Fruit fly (Drosophila melanogaster): ENCODE results near the gene Porin2.

Gene Porin2

dm6 chr2L:10849511-10850191 lies 2.8 kb upstream of the Porin2 start, which contains the start of gene SmydA-3 (continued):
- peak; percentile 58 for TF ChIP-seq Hr4 (GFP tag; optimal IDR thresholded peaks at IDR 0.05)
- peak; percentile 64 for TF ChIP-seq CG6163 (GFP tag; IDR thresholded peaks at IDR 0.05)
- TF ChIP-seq fkh (GFP tag; optimal IDR thresholded peaks at IDR 0.05) = no peak
- no peak for TF ChIP-seq Eip93F (GFP tag; optimal IDR thresholded peaks at IDR 0.05)
- no peak for TF ChIP-seq CG1621 (tag; optimal IDR thresholded peaks at IDR 0.05)
- peak; percentile 74 for TF ChIP-seq Eip78C (GFP tag)
- no peak for TF ChIP-seq Hr38 (GFP tag; optimal IDR thresholded peaks at IDR 0.05)
- no peak for TF ChIP-seq Ets21C (GFP tag; optimal IDR thresholded peaks at IDR 0.05)
- peak; percentile 49 for TF ChIP-seq CG34406 (GFP tag; optimal IDR thresholded peaks at IDR 0.05)
- TF ChIP-seq dsx (GFP tag; optimal IDR thresholded peaks at IDR 0.05; ENCODE audit: poor library complexity, severe bottlenecking) = no peak
- peak in 1 of 2 experiments; percentile 71 for TF ChIP-seq salr (GFP tag; optimal IDR thresholded peaks at IDR 0.05)
- no peak for TF ChIP-seq fd85E (GFP tag; optimal IDR thresholded peaks at IDR 0.05)
- TF ChIP-seq topi (GFP tag; optimal IDR thresholded peaks at IDR 0.05) = no peak
- TF ChIP-seq Gug (GFP tag; IDR thresholded peaks at IDR 0.05) = peak; percentile 51
- no peak for TF ChIP-seq Eip75B (GFP tag; optimal IDR thresholded peaks at IDR 0.05)
- peak; percentile 66 for TF ChIP-seq net (GFP tag; optimal IDR thresholded peaks at IDR 0.05)
- no peak for TF ChIP-seq CG31627 (GFP tag; optimal IDR thresholded peaks at IDR 0.05)
- TF ChIP-seq CG8119 (GFP tag; IDR thresholded peaks at IDR 0.05) = peak; percentile 69; the same call in 2 of the 3 replicates
- TF ChIP-seq CG6854 (GFP tag; optimal IDR thresholded peaks at IDR 0.05) = no peak
- TF ChIP-seq CG3919 (GFP tag; optimal IDR thresholded peaks at IDR 0.05) = peak; percentile 44
- no peak for TF ChIP-seq CG6808 (GFP tag; optimal IDR thresholded peaks at IDR 0.05)
- no peak for TF ChIP-seq svp (GFP tag)

DNA sequence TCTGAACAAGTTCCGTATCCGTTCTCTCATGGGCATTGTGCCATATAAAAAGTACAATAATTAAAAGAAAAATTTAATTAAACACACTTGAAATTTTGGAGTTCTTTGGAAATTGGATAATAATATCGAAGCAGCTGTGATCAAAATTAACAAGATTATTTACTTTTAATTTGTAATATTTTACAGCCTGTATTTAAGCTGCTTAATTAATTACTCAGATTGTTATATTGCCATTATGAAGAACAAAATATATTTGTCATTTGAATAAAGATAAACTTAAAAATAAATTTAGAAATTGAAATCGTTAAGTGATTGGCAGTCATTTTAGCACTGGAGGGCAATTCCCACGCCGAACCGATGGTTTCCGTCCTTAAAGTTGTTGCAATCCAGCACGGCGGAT lies 1.3 kb downstream of the Porin2 start, which contains the start of the genes CG17139 and CG17140:
TSS of gene CG17139 (minus strand) at position 101 of the 400 bp plus-strand sequence.
TSS of gene CG17140 (minus strand) at position 101 of the 400 bp plus-strand sequence.
- TF ChIP-seq CG15336 (GFP tag; IDR thresholded peaks at IDR 0.05) (no peak), Smox (GFP tag; optimal IDR thresholded peaks at IDR 0.05) (no peak), cyc (GFP tag; optimal IDR thresholded peaks at IDR 0.05) (no peak), Sox15 (GFP tag; optimal IDR thresholded peaks at IDR 0.05) (no peak), fkh (GFP tag; optimal IDR thresholded peaks at IDR 0.05) (no peak), ss (GFP tag; optimal IDR thresholded peaks at IDR 0.05) (no peak)

DNA sequence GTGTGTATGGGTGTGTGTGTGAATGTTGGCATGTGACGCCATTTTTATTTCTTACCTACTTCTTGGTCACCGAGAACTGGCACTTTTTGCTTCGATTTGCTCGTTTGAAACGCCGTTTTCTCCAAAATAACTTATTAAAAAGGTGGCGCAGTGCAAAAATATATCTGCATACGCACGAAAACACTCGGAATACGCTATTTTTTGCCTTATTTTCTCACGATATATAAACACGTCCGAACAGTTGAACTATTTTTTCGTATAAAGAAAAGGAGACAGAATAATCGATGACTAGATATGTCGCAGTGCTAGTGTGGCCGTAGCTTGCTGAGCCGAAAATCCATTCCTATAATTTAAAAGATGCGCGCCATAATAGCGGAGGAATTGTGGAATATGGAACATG lies 4.5 kb downstream of the Porin2 start, which contains the start of gene CG6700:
TSS of gene CG6700 (minus strand) at position 272 of the 400 bp plus-strand sequence.
- TF ChIP-seq cyc (GFP tag; optimal IDR thresholded peaks at IDR 0.05) = no peak
- TF ChIP-seq Blimp-1 (GFP tag; optimal IDR thresholded peaks at IDR 0.05) = no peak
- TF ChIP-seq Hr39 (GFP tag; optimal IDR thresholded peaks at IDR 0.05) = no peak
- TF ChIP-seq fd85E (GFP tag; optimal IDR thresholded peaks at IDR 0.05) = peak; percentile 8
- no peak for TF ChIP-seq CG15336 (GFP tag; IDR thresholded peaks at IDR 0.05)
- TF ChIP-seq Sox14 (GFP tag; optimal IDR thresholded peaks at IDR 0.05) = peak; percentile 70
- TF ChIP-seq CG3032 (tag; optimal IDR thresholded peaks at IDR 0.05) = no peak
- no peak for TF ChIP-seq CG10669 (GFP tag; optimal IDR thresholded peaks at IDR 0.05)
- no peak for TF ChIP-seq OdsH (GFP tag; optimal IDR thresholded peaks at IDR 0.05)
- no peak for TF ChIP-seq Sox102F (GFP tag; optimal IDR thresholded peaks at IDR 0.05)
- TF ChIP-seq vri (GFP tag; optimal IDR thresholded peaks at IDR 0.05) = peak; percentile 42
- TF ChIP-seq CG6163 (GFP tag; IDR thresholded peaks at IDR 0.05) = no peak
- peak; percentile 74 for TF ChIP-seq svp (GFP tag)

- TF ChIP-seq CG6276 (GFP tag; optimal IDR thresholded peaks at IDR 0.05) = no peak
- no peak for TF ChIP-seq Hr4 (GFP tag; optimal IDR thresholded peaks at IDR 0.05)
- TF ChIP-seq CG6163 (GFP tag; IDR thresholded peaks at IDR 0.05) = no peak
- TF ChIP-seq Sox15 (GFP tag; optimal IDR thresholded peaks at IDR 0.05) = no peak
- TF ChIP-seq dsx (GFP tag; optimal IDR thresholded peaks at IDR 0.05; ENCODE audit: poor library complexity, severe bottlenecking) = no peak
- TF ChIP-seq CG34406 (GFP tag; optimal IDR thresholded peaks at IDR 0.05) = no peak
- no peak for TF ChIP-seq ss (GFP tag; optimal IDR thresholded peaks at IDR 0.05)
- no peak for TF ChIP-seq Ets21C (GFP tag; optimal IDR thresholded peaks at IDR 0.05)
- TF ChIP-seq CG16779 (tag; optimal IDR thresholded peaks at IDR 0.05) = no peak
- no peak for TF ChIP-seq Hr38 (GFP tag; optimal IDR thresholded peaks at IDR 0.05)
- TF ChIP-seq fkh (GFP tag; optimal IDR thresholded peaks at IDR 0.05) = no peak
- TF ChIP-seq eg (GFP tag; IDR thresholded peaks at IDR 0.05) = no peak
Observed at dm6 chr2L:10841619-10842018, 5.2 kb downstream of the Porin2 start.

All from whole organism, prepupa.